Worm (Caenorhabditis elegans) whole organism, late embryonic: ENCODE results near the gene C44C10.9.

Source experiments
- T23F11.4 ChIP-seq: fragments of 200-800 bp; sonication (Bioruptor generic); optimal IDR thresholded peaks from 2 replicates; lab custom pipeline; 2018; ENCODE audit warnings: mild to moderate bottlenecking, missing genetic modification characterization, missing compliant biosample characterization
- Y22D7AL.16 ChIP-seq: sonication (generic microtip); optimal IDR thresholded peaks from 2 replicates; lab custom pipeline; 2016; ENCODE audit warnings: missing genetic modification characterization, missing compliant biosample characterization
- ama-1 ChIP-seq: fragments of 150-350 bp; optimal IDR thresholded peaks from 2 replicates; lab custom pipeline; 2014
- ceh-14 ChIP-seq: sonication (generic microtip); optimal IDR thresholded peaks from 2 replicates; lab custom pipeline; 2016; ENCODE audit warnings: missing genotype, missing genetic modification characterization, missing compliant biosample characterization
- ceh-19 ChIP-seq: fragments of 200-800 bp; sonication (Bioruptor generic); optimal IDR thresholded peaks from 2 replicates; lab custom pipeline; 2018; ENCODE audit warnings: mild to moderate bottlenecking, missing genetic modification characterization, missing compliant biosample characterization
- ceh-22 ChIP-seq: sonication (generic microtip); optimal IDR thresholded peaks from 2 replicates; lab custom pipeline; 2017; ENCODE audit warnings: missing biosample characterization, missing genetic modification characterization
- ceh-24 ChIP-seq: sonication (generic microtip); optimal IDR thresholded peaks from 2 replicates; lab custom pipeline; 2016; ENCODE audit warnings: mild to moderate bottlenecking, missing genetic modification characterization, missing compliant biosample characterization
- ceh-31 ChIP-seq: sonication (generic microtip); optimal IDR thresholded peaks from 2 replicates; lab custom pipeline; 2016; ENCODE audit warnings: missing genetic modification characterization, missing compliant biosample characterization
- ceh-34 ChIP-seq: sonication (generic microtip); optimal IDR thresholded peaks from 2 replicates; lab custom pipeline; 2016; ENCODE audit warnings: mild to moderate bottlenecking, missing genetic modification characterization, missing compliant biosample characterization
- ceh-6 ChIP-seq: fragments of 200-800 bp; sonication (Bioruptor generic); optimal IDR thresholded peaks from 2 replicates; lab custom pipeline; 2018; ENCODE audit warnings: mild to moderate bottlenecking, missing genetic modification characterization, missing compliant biosample characterization
- che-1 ChIP-seq: sonication (generic microtip); optimal IDR thresholded peaks from 2 replicates; lab custom pipeline; 2016; ENCODE audit warnings: mild to moderate bottlenecking, missing genetic modification characterization, missing compliant biosample characterization
- elt-2 ChIP-seq: sonication (generic microtip); optimal IDR thresholded peaks from 2 replicates; lab custom pipeline; 2016; ENCODE audit warnings: missing genetic modification reagents, missing genetic modification characterization, missing compliant biosample characterization
- elt-4 ChIP-seq: sonication (generic microtip); optimal IDR thresholded peaks from 2 replicates; lab custom pipeline; 2016; ENCODE audit warnings: missing genetic modification characterization, missing compliant biosample characterization
- ets-4 ChIP-seq: sonication (generic microtip); optimal IDR thresholded peaks from 2 replicates; lab custom pipeline; 2016; ENCODE audit warnings: missing genetic modification characterization, missing compliant biosample characterization
- fax-1 ChIP-seq: sonication (generic microtip); optimal IDR thresholded peaks from 2 replicates; lab custom pipeline; 2016; ENCODE audit warnings: missing genotype, missing genetic modification characterization, missing compliant biosample characterization
- gmeb-2 ChIP-seq: sonication (generic microtip); optimal IDR thresholded peaks from 2 replicates; lab custom pipeline; 2016; ENCODE audit warnings: missing genetic modification characterization, inconsistent platforms, missing compliant biosample characterization
- hlh-13 ChIP-seq: fragments of 200-800 bp; sonication (Bioruptor generic); optimal IDR thresholded peaks from 2 replicates; lab custom pipeline; 2018; ENCODE audit warnings: mild to moderate bottlenecking, missing genetic modification characterization, missing compliant biosample characterization
- hlh-15 ChIP-seq: sonication (generic microtip); optimal IDR thresholded peaks from 2 replicates; lab custom pipeline; 2016; ENCODE audit warnings: missing genetic modification characterization, missing compliant biosample characterization
- hlh-30 ChIP-seq: sonication (generic microtip); optimal IDR thresholded peaks from 2 replicates; lab custom pipeline; 2017; ENCODE audit warnings: antibody characterized with exemption, missing genetic modification characterization, missing compliant biosample characterization; ENCODE audit not compliant: insufficient read depth
- lin-11 ChIP-seq: fragments of 200-800 bp; sonication (Bioruptor generic); optimal IDR thresholded peaks from 2 replicates; lab custom pipeline; 2018; ENCODE audit warnings: mild to moderate bottlenecking, missing genetic modification characterization, missing compliant biosample characterization
- madf-2 ChIP-seq: sonication (generic microtip); optimal IDR thresholded peaks from 2 replicates; lab custom pipeline; 2017; ENCODE audit warnings: missing genetic modification characterization, missing compliant biosample characterization
- nhr-11 ChIP-seq: fragments of 150-350 bp; optimal IDR thresholded peaks from 2 replicates; lab custom pipeline; 2014; ENCODE audit warnings: missing biosample characterization, missing genetic modification characterization
- npax-4 ChIP-seq: sonication (generic microtip); optimal IDR thresholded peaks from 2 replicates; lab custom pipeline; 2016; ENCODE audit warnings: missing genetic modification characterization, missing compliant biosample characterization
- odd-2 ChIP-seq: sonication (generic microtip); optimal IDR thresholded peaks from 2 replicates; lab custom pipeline; 2017; ENCODE audit warnings: antibody characterized with exemption, mild to moderate bottlenecking, missing genetic modification characterization, missing compliant biosample characterization
- pat-9 ChIP-seq: fragments of 200-800 bp; sonication (Bioruptor generic); optimal IDR thresholded peaks from 2 replicates; lab custom pipeline; 2018; ENCODE audit warnings: mild to moderate bottlenecking, missing genetic modification characterization, moderate library complexity, missing compliant biosample characterization
- pax-1 ChIP-seq: fragments of 150-350 bp; optimal IDR thresholded peaks from 2 replicates; lab custom pipeline; 2014; ENCODE audit warnings: missing biosample characterization, missing genetic modification characterization
- pha-2 ChIP-seq: sonication (generic microtip); optimal IDR thresholded peaks from 2 replicates; lab custom pipeline; 2017; ENCODE audit warnings: mild to moderate bottlenecking, missing genetic modification characterization, missing compliant biosample characterization
- pha-4 ChIP-seq: fragments of 150-350 bp; optimal IDR thresholded peaks from 2 replicates; lab custom pipeline; 2018; ENCODE audit warnings: missing biosample characterization, missing genetic modification reagents, missing genetic modification characterization
- pqm-1 ChIP-seq: sonication (generic microtip); optimal IDR thresholded peaks from 2 replicates; lab custom pipeline; 2016; ENCODE audit warnings: missing genetic modification characterization, missing compliant biosample characterization
- ref-2 ChIP-seq: sonication (generic microtip); optimal IDR thresholded peaks from 2 replicates; lab custom pipeline; 2016; ENCODE audit warnings: missing genetic modification characterization, missing compliant biosample characterization
- rnt-1 ChIP-seq: sonication (generic microtip); optimal IDR thresholded peaks from 2 replicates; lab custom pipeline; 2016; ENCODE audit warnings: missing genetic modification characterization, missing compliant biosample characterization
- sox-2 ChIP-seq: fragments of 200-800 bp; sonication (Bioruptor generic); IDR thresholded peaks from 2 replicates; pipeline ENCODE4 v1.3.6; 2022; ENCODE audit warnings: missing genetic modification reagents, missing genetic modification characterization, missing compliant biosample characterization
- sox-4 ChIP-seq: sonication (generic microtip); optimal IDR thresholded peaks from 2 replicates; lab custom pipeline; 2017; ENCODE audit warnings: mild to moderate bottlenecking, missing genetic modification characterization, inconsistent platforms, missing compliant biosample characterization
- syd-9 ChIP-seq: sonication (generic microtip); optimal IDR thresholded peaks from 2 replicates; lab custom pipeline; 2016; ENCODE audit warnings: mild to moderate bottlenecking, missing genetic modification characterization, moderate library complexity, missing compliant biosample characterization
- unc-42 ChIP-seq: sonication (generic microtip); optimal IDR thresholded peaks from 2 replicates; lab custom pipeline; 2016; ENCODE audit warnings: missing genotype, missing genetic modification characterization, missing compliant biosample characterization
- unc-55 ChIP-seq: sonication (generic microtip); optimal IDR thresholded peaks from 2 replicates; lab custom pipeline; 2017; ENCODE audit warnings: missing biosample characterization, missing genetic modification reagents, missing genetic modification characterization
- unc-86 ChIP-seq: sonication (generic microtip); optimal IDR thresholded peaks from 2 replicates; lab custom pipeline; 2016; ENCODE audit warnings: missing genetic modification characterization, missing compliant biosample characterization

Gene C44C10.9

DNA sequence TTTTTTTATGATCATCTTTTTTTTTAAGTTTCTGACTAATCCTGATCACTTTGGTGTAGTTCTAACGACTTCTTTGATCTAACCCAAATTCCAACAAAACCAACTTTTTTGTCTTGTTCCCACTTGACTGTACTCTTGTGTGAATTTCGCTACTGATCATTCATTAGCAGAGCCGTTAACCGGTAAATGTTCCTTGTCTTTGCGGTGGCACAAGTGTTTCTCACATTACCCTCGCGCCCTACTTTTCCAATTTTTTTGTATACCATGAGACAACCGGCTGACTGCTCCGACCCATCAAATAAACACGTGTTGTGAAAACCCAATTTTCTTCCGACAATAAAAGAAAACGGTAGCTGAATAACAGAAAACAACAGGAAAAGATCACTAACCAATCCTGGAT, 16.4 kb upstream of the C44C10.9 start:
- TF ChIP-seq ceh-24 (tag; lab: Kevin White, UChicago): no peak

DNA sequence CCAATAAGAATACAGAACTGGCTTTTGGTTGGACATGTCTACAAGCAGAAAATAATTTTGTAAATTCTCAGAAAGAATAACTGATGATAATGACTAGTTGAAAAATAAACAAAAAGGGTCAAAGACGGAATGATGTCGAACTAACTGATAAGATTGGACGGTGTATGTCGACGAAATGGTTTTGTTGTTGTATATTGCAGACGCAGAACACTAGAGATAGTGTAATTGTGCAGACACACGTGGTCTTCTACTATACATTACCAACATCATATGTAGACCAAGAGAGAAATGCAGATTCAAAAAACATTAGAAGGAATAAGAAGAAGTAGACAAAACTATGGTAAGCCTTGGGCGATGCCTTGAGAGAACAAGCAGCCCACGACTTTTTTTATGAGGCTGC, 11.4 kb upstream of the C44C10.9 start, which contains the start of the genes gst-42 and D1053.2:
Gene gst-42 (minus strand): TSS at position 176 of the 400 bp plus-strand sequence.
Gene D1053.2 (plus strand): TSS at position 391 of the 400 bp plus-strand sequence.
- TF ChIP-seq hlh-13 (GFP tag; lab: Kevin White, UChicago): no peak
- TF ChIP-seq che-1: no peak
- peak; percentile 72 for TF ChIP-seq elt-2
- no peak for TF ChIP-seq unc-86
- TF ChIP-seq nhr-11 (tag; lab: Kevin White, UChicago): no peak
- TF ChIP-seq ets-4 (tag; lab: Kevin White, UChicago): no peak
- no peak for TF ChIP-seq unc-55 (GFP tag; lab: Kevin White, UChicago)
- TF ChIP-seq hlh-30: peak; percentile 4
- TF ChIP-seq fax-1 (tag; lab: Kevin White, UChicago): no peak
- TF ChIP-seq hlh-15 (tag; lab: Kevin White, UChicago): no peak
- no peak for TF ChIP-seq npax-4
- no peak for TF ChIP-seq pha-2 (tag; lab: Kevin White, UChicago)
- TF ChIP-seq ceh-22 (tag; lab: Kevin White, UChicago): no peak
- TF ChIP-seq odd-2 (tag; lab: Kevin White, UChicago): no peak
- no peak for TF ChIP-seq ceh-31 (tag; lab: Kevin White, UChicago)

DNA sequence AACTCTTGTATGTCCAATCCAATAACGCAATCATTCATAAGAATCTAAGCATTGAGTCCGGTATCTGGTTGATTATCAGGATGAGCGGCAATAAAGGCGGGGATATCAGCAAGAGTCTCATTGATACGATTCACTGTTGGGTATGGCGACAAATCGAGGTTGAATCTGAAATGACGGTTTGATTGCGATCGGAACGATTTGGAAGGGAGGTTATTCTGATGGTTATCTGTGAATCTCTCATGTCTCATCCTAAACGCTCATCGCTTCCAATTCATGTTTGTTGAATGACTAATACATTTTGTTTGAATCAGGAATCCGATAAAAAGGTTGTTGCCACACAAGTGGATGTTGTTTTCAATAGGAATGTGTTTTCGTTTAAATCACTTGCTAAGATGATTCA, 10.1 kb upstream of the C44C10.9 start:
- TF ChIP-seq gmeb-2 (tag; lab: Kevin White, UChicago) (no peak), ceh-34 (tag; lab: Kevin White, UChicago) (no peak), lin-11 (no peak), sox-4 (tag; lab: Kevin White, UChicago) (no peak), syd-9 (tag; lab: Kevin White, UChicago) (no peak), rnt-1 (no peak), pha-4 (tag; lab: Kevin White, UChicago) (no peak), ceh-6 (GFP tag; lab: Kevin White, UChicago) (no peak), elt-4 (no peak), Y22D7AL.16 (tag; lab: Kevin White, UChicago) (no peak), ceh-14 (no peak)
- TF ChIP-seq, all 69 proteins: peak for 0

DNA sequence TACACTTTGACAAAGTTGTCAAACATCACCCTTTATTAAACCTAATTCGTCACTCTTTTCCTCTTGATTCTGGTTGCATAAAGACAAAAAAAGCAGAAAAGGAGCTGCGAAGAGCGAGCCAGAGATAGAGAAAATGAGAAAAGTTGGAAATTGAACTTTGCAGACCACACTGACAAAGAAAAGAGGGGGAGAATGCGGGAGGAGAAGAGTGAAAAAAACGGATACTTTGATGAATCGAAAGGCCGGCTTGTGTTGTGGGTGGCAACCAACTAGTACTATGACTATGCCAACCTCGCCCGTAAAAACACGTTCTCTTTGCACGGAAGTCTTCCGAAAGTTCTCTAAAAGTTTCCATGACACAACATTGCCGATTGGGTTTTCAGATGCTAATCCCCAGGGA, 9.3 kb upstream of the C44C10.9 start:
- TF ChIP-seq T23F11.4 (GFP tag; lab: Kevin White, UChicago): no peak
- no peak for TF ChIP-seq che-1
- TF ChIP-seq ceh-34 (tag; lab: Kevin White, UChicago): no peak
- TF ChIP-seq pax-1 (tag; lab: Kevin White, UChicago): no peak
- TF ChIP-seq, all 69 proteins: peak for 0

DNA sequence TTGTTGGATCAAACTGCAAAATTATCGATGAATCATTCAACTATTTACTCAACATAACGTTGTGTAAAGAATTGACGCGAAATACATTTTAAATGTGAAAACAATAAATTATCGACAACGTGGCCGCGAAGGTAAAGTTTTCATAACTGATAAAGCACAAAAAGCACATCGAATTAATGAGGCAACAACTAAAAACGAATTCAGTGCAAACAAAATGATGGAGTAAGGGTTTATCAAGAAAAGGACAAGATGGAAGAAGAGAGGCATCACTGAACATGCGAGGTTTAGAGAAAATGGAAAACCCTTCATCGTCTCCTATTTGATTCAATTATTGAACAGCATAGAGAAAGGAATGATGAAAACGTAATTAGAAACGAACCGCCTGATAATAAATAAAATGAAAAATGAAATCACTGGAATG, 7.5 kb upstream of the C44C10.9 start, which contains the start of gene D1053.4:
Gene D1053.4 (minus strand): TSS at position 20 of the 421 bp plus-strand sequence.
- TF ChIP-seq ceh-31 (tag; lab: Kevin White, UChicago): peak; percentile 24
- peak; percentile 91 for TF ChIP-seq unc-42 (tag; lab: Kevin White, UChicago)
- no peak for TF ChIP-seq rnt-1
- TF ChIP-seq sox-2 (GFP tag; lab: Robert Waterston, UW): no peak
- TF ChIP-seq madf-2: no peak
- TF ChIP-seq ama-1 (lab: Kevin White, UChicago): no peak

DNA sequence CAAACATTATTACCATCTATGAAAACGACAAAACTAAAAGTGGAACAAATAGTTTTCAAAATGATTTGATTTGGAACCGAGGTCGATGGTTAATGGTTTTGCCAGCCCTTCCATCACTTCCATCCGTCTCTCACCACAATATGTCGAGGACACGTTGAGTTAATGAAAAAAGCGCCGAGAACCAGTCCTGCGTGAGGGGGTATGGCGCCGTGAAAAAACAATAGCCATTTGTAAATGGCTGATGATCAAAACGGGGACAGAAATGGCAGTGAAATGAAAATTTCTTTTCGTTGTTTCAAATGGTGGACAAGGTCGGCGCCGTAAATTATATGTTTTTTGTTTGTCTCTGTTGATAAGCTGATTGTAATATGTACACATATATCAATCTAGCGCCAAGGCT, 3.7 kb upstream of the C44C10.9 start:
- TF ChIP-seq ref-2 (tag; lab: Kevin White, UChicago) (no peak), pat-9 (no peak), pqm-1 (tag; lab: Kevin White, UChicago) (no peak), unc-55 (GFP tag; lab: Kevin White, UChicago) (no peak), ceh-19 (no peak)
